Worm (Caenorhabditis elegans): Measurements from ENCODE around the gene F38H4.3.

- TF ChIP-seq nhr-237 (tag; optimal IDR thresholded peaks at IDR 0.05) (no peak), unc-62 (GFP tag; optimal IDR thresholded peaks at IDR 0.05) (no peak)
Observed at ce11 chrIV:11833456-11833855, 8.8 kb upstream of the F38H4.3 start, which contains the start of gene M117.4.
